Fruit fly (Drosophila melanogaster): ENCODE measurements around the gene Prosbeta2R1.

The Prosbeta2R1 gene

dm6 chrX:5783260-5784040 is 25.3 kb upstream of the Prosbeta2R1 start (continued):
- TF ChIP-seq TFAM (GFP tag; optimal IDR thresholded peaks at IDR 0.05) (no peak), MTF-1 (GFP tag; optimal IDR thresholded peaks at IDR 0.05; ENCODE audit: borderline replicate concordance) (no peak), CG11696 (GFP tag; IDR thresholded peaks at IDR 0.05) (no peak), dati (GFP tag; IDR thresholded peaks at IDR 0.05) (no peak), jigr1 (GFP tag; IDR thresholded peaks at IDR 0.05) (no peak), bsh (GFP tag; optimal IDR thresholded peaks at IDR 0.05) (peak in 1 of 2 experiments; percentile 58), CG1233 (GFP tag; optimal IDR thresholded peaks at IDR 0.05) (peak; percentile 6), slp2 (GFP tag; optimal IDR thresholded peaks at IDR 0.05) (no peak), Myb (GFP tag; optimal IDR thresholded peaks at IDR 0.05) (no peak), CG5953 (GFP tag; IDR thresholded peaks at IDR 0.05) (no peak), Max (GFP tag; optimal IDR thresholded peaks at IDR 0.05) (no peak), Atf-2 (GFP tag; optimal IDR thresholded peaks at IDR 0.05) (no peak), caup (GFP tag; optimal IDR thresholded peaks at IDR 0.05; ENCODE audit: severe bottlenecking) (no peak)

- TF ChIP-seq CG16863 (GFP tag; optimal IDR thresholded peaks at IDR 0.05) (no peak), D (optimal IDR thresholded peaks at IDR 0.05) (no peak), D (GFP tag; optimal IDR thresholded peaks at IDR 0.05) (no peak), eve (GFP tag; optimal IDR thresholded peaks at IDR 0.05) (no peak), CG18262 (tag; optimal IDR thresholded peaks at IDR 0.05) (peak; percentile 58), CG10267 (tag; optimal IDR thresholded peaks at IDR 0.05) (no peak), Optix (GFP tag; IDR thresholded peaks at IDR 0.05) (no peak), slp2 (GFP tag; optimal IDR thresholded peaks at IDR 0.05) (no peak), CG8944 (GFP tag; optimal IDR thresholded peaks at IDR 0.05) (no peak), CG15269 (tag; optimal IDR thresholded peaks at IDR 0.05) (peak; percentile 57), kah (GFP tag; optimal IDR thresholded peaks at IDR 0.05) (no peak), CG14014 (GFP tag; IDR thresholded peaks at IDR 0.05) (peak; percentile 16; the same call in 1 of the 2 replicates), gcm2 (GFP tag; optimal IDR thresholded peaks at IDR 0.05) (no peak), amos (GFP tag; IDR thresholded peaks at IDR 0.05; ENCODE audit: partially characterized antibody) (no peak), jing (GFP tag; optimal IDR thresholded peaks at IDR 0.05) (no peak), otp (GFP tag; IDR thresholded peaks at IDR 0.05) (no peak), sc (optimal IDR thresholded peaks at IDR 0.05) (no peak), sc (GFP tag; optimal IDR thresholded peaks at IDR 0.05) (no peak), CG5953 (GFP tag; IDR thresholded peaks at IDR 0.05) (0 out of 2 replicates have a peak, but pooled peaks have one; percentile 12), Fer2 (tag; optimal IDR thresholded peaks at IDR 0.05) (no peak), pan (optimal IDR thresholded peaks at IDR 0.05) (no peak), pan (GFP tag; optimal IDR thresholded peaks at IDR 0.05 in 1 of 2, IDR thresholded peaks at IDR 0.05 in 1 of 2) (peak in 1 of 2 experiments; percentile 52), br (optimal IDR thresholded peaks at IDR 0.05) (no peak), sna (GFP tag; IDR thresholded peaks at IDR 0.05; ENCODE audit: partially characterized antibody) (no peak), seq (GFP tag; IDR thresholded peaks at IDR 0.05) (0 out of 2 replicates have a peak, but pooled peaks have one; percentile 37), CG3847 (GFP tag; IDR thresholded peaks at IDR 0.05) (no peak), org-1 (GFP tag; optimal IDR thresholded peaks at IDR 0.05) (peak; percentile 1), B-H1 (GFP tag; IDR thresholded peaks at IDR 0.05) (0 out of 3 replicates have a peak, but pooled peaks have one; percentile 11), CoRest (tag; optimal IDR thresholded peaks at IDR 0.05) (peak; percentile 43), nom (GFP tag; optimal IDR thresholded peaks at IDR 0.05) (no peak), gt (GFP tag; IDR thresholded peaks at IDR 0.05) (no peak), Drgx (GFP tag; IDR thresholded peaks at IDR 0.05) (peak; percentile 89), HLH4C (GFP tag; IDR thresholded peaks at IDR 0.05; ENCODE audit: partially characterized antibody) (no peak), hkb (optimal IDR thresholded peaks at IDR 0.05) (no peak), hkb (GFP tag; IDR thresholded peaks at IDR 0.05) (no peak), CG13424 (tag; optimal IDR thresholded peaks at IDR 0.05) (peak; percentile 45), insv (GFP tag; optimal IDR thresholded peaks at IDR 0.05) (no peak), NK7.1 (GFP tag; optimal IDR thresholded peaks at IDR 0.05) (no peak), NC2α (GFP tag; optimal IDR thresholded peaks at IDR 0.05) (no peak)
These were observed 22.2 kb upstream of the Prosbeta2R1 start for dm6 chrX:5786559-5786958.
